Worm (Caenorhabditis elegans) whole organism, mixed stage, embryonic: ENCODE data around the gene T14G12.11.
A peak's percentile ranks its signal among the peaks of the same experiment; 100 is the strongest.

ENCODE experiments used
- M03D4.4 ChIP-seq: sonication (generic microtip); optimal IDR thresholded peaks from 2 replicates; lab custom pipeline; 2017; ENCODE audit warnings: mild to moderate bottlenecking, missing genetic modification characterization, missing compliant biosample characterization
- bed-3 ChIP-seq: fragments of 200-800 bp; sonication (Bioruptor generic); optimal IDR thresholded peaks from 3 replicates; lab custom pipeline; 2018; ENCODE audit warnings: mild to moderate bottlenecking, missing genetic modification characterization, moderate library complexity, missing compliant biosample characterization
- blmp-1 ChIP-seq: fragments of 150-350 bp; optimal IDR thresholded peaks from 2 replicates; lab custom pipeline; 2014; ENCODE audit warnings: missing biosample characterization, missing genetic modification characterization
- ceh-43 ChIP-seq: fragments of 200-800 bp; sonication (Bioruptor generic); optimal IDR thresholded peaks from 2 replicates; lab custom pipeline; 2018; ENCODE audit warnings: mild to moderate bottlenecking, missing genetic modification characterization, moderate library complexity, missing compliant biosample characterization
- ceh-83 ChIP-seq: fragments of 200-800 bp; sonication (Bioruptor generic); optimal IDR thresholded peaks from 2 replicates; lab custom pipeline; 2018; ENCODE audit warnings: mild to moderate bottlenecking, missing genetic modification characterization, missing compliant biosample characterization
- cnd-1 ChIP-seq: fragments of 200-800 bp; sonication (Bioruptor generic); optimal IDR thresholded peaks from 2 replicates; lab custom pipeline; 2018; ENCODE audit warnings: mild to moderate bottlenecking, missing genetic modification characterization, missing compliant biosample characterization
- drap-1 ChIP-seq: fragments of 200-800 bp; sonication (Bioruptor generic); optimal IDR thresholded peaks from 3 replicates; lab custom pipeline; 2018; ENCODE audit warnings: mild to moderate bottlenecking, missing genetic modification characterization, missing compliant biosample characterization
- elt-1 ChIP-seq: sonication (generic microtip); optimal IDR thresholded peaks from 2 replicates; lab custom pipeline; 2017; ENCODE audit warnings: missing genetic modification characterization, mild to moderate bottlenecking, missing compliant biosample characterization, antibody characterized with exemption, moderate library complexity, borderline replicate concordance; ENCODE audit not compliant: insufficient read depth
- elt-3 ChIP-seq: fragments of 150-350 bp; optimal IDR thresholded peaks from 2 replicates; lab custom pipeline; 2014; ENCODE audit warnings: missing biosample characterization, missing genetic modification characterization
- ham-2 ChIP-seq: fragments of 200-800 bp; sonication (Bioruptor generic); optimal IDR thresholded peaks from 2 replicates; lab custom pipeline; 2018; ENCODE audit warnings: mild to moderate bottlenecking, missing genetic modification characterization, missing compliant biosample characterization
- hlh-1 ChIP-seq: fragments of 150-350 bp; optimal IDR thresholded peaks from 2 replicates; lab custom pipeline; 2014; ENCODE audit warnings: missing biosample characterization, missing genetic modification reagents, missing genetic modification characterization
- lin-13 ChIP-seq: fragments of 150-350 bp; optimal IDR thresholded peaks from 2 replicates; lab custom pipeline; 2014; ENCODE audit warnings: missing biosample characterization, missing genetic modification characterization
- lin-32 ChIP-seq: fragments of 200-800 bp; sonication (Bioruptor generic); optimal IDR thresholded peaks from 2 replicates; lab custom pipeline; 2018; ENCODE audit warnings: mild to moderate bottlenecking, missing genetic modification characterization, missing compliant biosample characterization
- lsy-2 ChIP-seq: fragments of 150-350 bp; optimal IDR thresholded peaks from 2 replicates; lab custom pipeline; 2014; ENCODE audit warnings: missing biosample characterization, missing genetic modification characterization
- mab-5 ChIP-seq: fragments of 150-350 bp; optimal IDR thresholded peaks from 2 replicates; lab custom pipeline; 2014; ENCODE audit warnings: missing biosample characterization, missing genetic modification characterization
- mep-1 ChIP-seq: fragments of 150-350 bp; optimal IDR thresholded peaks from 2 replicates; lab custom pipeline; 2017; ENCODE audit warnings: missing biosample characterization, missing genetic modification reagents, missing genetic modification characterization, inconsistent platforms
- mls-2 ChIP-seq: sonication (generic microtip); optimal IDR thresholded peaks from 2 replicates; lab custom pipeline; 2016; ENCODE audit warnings: mild to moderate bottlenecking, missing genetic modification characterization, moderate library complexity, missing compliant biosample characterization
- nhr-2 ChIP-seq: fragments of 150-350 bp; optimal IDR thresholded peaks from 2 replicates; lab custom pipeline; 2014; ENCODE audit warnings: missing biosample characterization, missing genetic modification characterization
- nhr-237 ChIP-seq: fragments of 150-350 bp; optimal IDR thresholded peaks from 2 replicates; lab custom pipeline; 2014; ENCODE audit warnings: missing biosample characterization, missing genetic modification characterization
- nhr-28 ChIP-seq: fragments of 150-350 bp; optimal IDR thresholded peaks from 2 replicates; lab custom pipeline; 2014; ENCODE audit warnings: missing biosample characterization, missing genetic modification characterization
- nhr-76 ChIP-seq: sonication (generic microtip); optimal IDR thresholded peaks from 2 replicates; lab custom pipeline; 2017; ENCODE audit warnings: missing biosample characterization, missing genetic modification characterization
- pha-4 ChIP-seq: fragments of 150-350 bp; optimal IDR thresholded peaks from 2 replicates; lab custom pipeline; 2018; ENCODE audit warnings: missing biosample characterization, missing genetic modification reagents, missing genetic modification characterization
- sem-2 ChIP-seq: fragments of 200-800 bp; sonication (Bioruptor generic); optimal IDR thresholded peaks from 2 replicates; lab custom pipeline; 2018; ENCODE audit warnings: mild to moderate bottlenecking, missing genetic modification characterization, missing compliant biosample characterization
- snpc-4 ChIP-seq: fragments of 150-350 bp; optimal IDR thresholded peaks from 2 replicates; lab custom pipeline; 2014; ENCODE audit warnings: missing biosample characterization, missing genetic modification characterization
- sptf-1 ChIP-seq: sonication (generic microtip); optimal IDR thresholded peaks from 2 replicates; lab custom pipeline; 2017; ENCODE audit warnings: mild to moderate bottlenecking, missing genetic modification characterization, moderate library complexity, missing compliant biosample characterization
- tbx-8 ChIP-seq: fragments of 200-800 bp; sonication (Bioruptor generic); optimal IDR thresholded peaks from 2 replicates; lab custom pipeline; 2018; ENCODE audit warnings: mild to moderate bottlenecking, missing genetic modification characterization, moderate library complexity, missing compliant biosample characterization
- unc-120 ChIP-seq: sonication (generic microtip); optimal IDR thresholded peaks from 2 replicates; lab custom pipeline; 2017; ENCODE audit warnings: missing genetic modification characterization, missing compliant biosample characterization; ENCODE audit not compliant: poor library complexity, severe bottlenecking
- unc-62 ChIP-seq: fragments of 150-350 bp; optimal IDR thresholded peaks from 2 replicates; lab custom pipeline; 2014; ENCODE audit warnings: missing biosample characterization, missing genetic modification reagents, missing genetic modification characterization
- zip-8 ChIP-seq: fragments of 150-350 bp; optimal IDR thresholded peaks from 2 replicates; lab custom pipeline; 2014; ENCODE audit warnings: missing biosample characterization, missing genetic modification characterization
- ztf-11 ChIP-seq: fragments of 150-350 bp; optimal IDR thresholded peaks from 2 replicates; lab custom pipeline; 2014; ENCODE audit warnings: missing biosample characterization, missing genetic modification characterization

T14G12.11 gene

DNA sequence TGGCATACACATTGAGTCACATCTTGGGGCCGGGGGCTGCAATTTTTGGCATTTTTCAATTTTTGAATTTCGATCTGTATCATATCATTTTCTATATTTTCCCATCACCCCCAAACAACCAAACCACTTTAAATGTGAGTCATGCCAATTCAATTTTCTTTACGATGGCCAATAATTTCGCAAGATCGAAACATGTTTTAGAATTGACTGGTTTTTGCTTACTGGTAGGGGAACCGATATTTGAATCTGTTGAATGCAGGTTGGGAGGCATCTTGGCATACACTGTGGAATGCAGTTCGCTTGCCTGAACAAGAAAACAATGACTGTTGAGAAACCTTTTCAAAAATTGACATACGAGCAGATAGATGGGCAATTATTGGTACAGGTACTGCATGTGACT lies 28.8 kb upstream of the T14G12.11 start:
- TF ChIP-seq elt-3 (no peak), cnd-1 (tag; lab: Kevin White, UChicago) (no peak), hlh-1 (no peak), snpc-4 (no peak), nhr-28 (tag; lab: Kevin White, UChicago) (no peak), lin-32 (GFP tag; lab: Kevin White, UChicago) (no peak), sem-2 (GFP tag; lab: Kevin White, UChicago) (no peak), nhr-237 (tag; lab: Kevin White, UChicago) (no peak), ceh-83 (GFP tag; lab: Kevin White, UChicago) (no peak), mab-5 (tag; lab: Kevin White, UChicago) (no peak), unc-62 (GFP tag; lab: Kevin White, UChicago) (no peak), zip-8 (tag; lab: Kevin White, UChicago) (no peak), mep-1 (no peak), drap-1 (GFP tag; lab: Kevin White, UChicago) (no peak), lin-13 (tag; lab: Kevin White, UChicago) (no peak)

DNA sequence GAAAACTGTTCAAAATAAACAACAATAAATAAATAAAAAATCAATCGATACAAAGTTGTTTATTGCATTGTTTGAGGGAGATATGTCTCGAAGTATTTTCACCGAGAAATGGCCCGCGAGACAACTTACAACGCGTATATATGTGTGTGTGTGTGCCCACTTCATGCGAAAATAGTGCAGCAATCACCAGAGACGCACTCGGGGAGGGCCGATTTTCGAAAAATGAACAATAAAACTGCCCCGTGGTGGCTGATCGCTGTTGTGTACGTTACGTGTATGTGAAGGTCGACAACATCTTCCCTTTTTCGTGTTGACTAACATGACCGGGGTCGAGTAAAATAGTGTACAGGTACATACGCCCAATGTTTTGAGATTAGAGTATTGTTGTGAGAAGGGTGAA lies 26.1 kb upstream of the T14G12.11 start:
- TF ChIP-seq sptf-1 (tag; lab: Kevin White, UChicago) (no peak), ztf-11 (tag; lab: Kevin White, UChicago) (no peak), nhr-237 (tag; lab: Kevin White, UChicago) (peak; percentile 13), nhr-76 (tag; lab: Kevin White, UChicago) (no peak), lsy-2 (tag; lab: Kevin White, UChicago) (no peak), cnd-1 (tag; lab: Kevin White, UChicago) (no peak)

DNA sequence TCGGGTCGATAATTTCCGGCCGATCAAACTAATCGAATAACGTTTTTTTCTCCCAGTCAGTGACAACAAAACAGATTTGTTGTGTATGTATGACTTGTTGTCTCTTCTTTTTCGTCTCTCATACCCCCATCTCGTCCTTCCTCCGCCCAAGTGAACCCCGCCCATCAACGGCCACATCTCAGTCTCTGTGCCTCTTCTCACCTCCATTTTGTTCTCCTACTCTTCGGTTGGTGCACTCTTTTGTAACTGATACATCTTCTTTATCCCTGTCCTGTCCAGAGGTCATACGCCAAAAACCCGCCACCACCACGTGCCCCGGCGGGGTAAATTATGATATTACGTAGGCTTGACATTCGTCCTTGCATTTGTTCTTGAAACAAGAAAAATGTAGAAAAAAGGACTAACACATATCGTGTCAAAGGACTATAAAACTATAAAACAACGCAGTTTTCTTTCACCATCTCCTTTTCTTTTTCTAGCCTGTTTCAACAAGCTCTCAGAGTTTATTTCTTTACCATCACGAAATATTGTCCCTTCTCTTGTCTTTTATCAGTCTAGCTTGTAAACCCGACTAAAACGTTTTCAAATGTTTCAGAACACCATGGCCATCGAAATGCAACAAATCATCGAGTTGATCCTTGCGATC lies 25.2 kb upstream of the T14G12.11 start, which contains the start of gene pmpl-1:
pmpl-1 (plus strand) TSS at position 596 of the 646 bp plus-strand sequence.
- peak; percentile 8 for TF ChIP-seq hlh-1
- TF ChIP-seq nhr-28 (tag; lab: Kevin White, UChicago) = no peak
- no peak for TF ChIP-seq lsy-2 (tag; lab: Kevin White, UChicago)
- TF ChIP-seq pha-4 (tag; lab: Kevin White, UChicago) = no peak
- TF ChIP-seq nhr-2 = peak; percentile 60
- no peak for TF ChIP-seq M03D4.4 (tag; lab: Kevin White, UChicago)
- no peak for TF ChIP-seq lin-32 (GFP tag; lab: Kevin White, UChicago)
- TF ChIP-seq tbx-8 = no peak
- TF ChIP-seq sptf-1 (tag; lab: Kevin White, UChicago) = peak; percentile 41
- no peak for TF ChIP-seq nhr-76 (tag; lab: Kevin White, UChicago)
- no peak for TF ChIP-seq mls-2 (tag; lab: Kevin White, UChicago)
- TF ChIP-seq ztf-11 (tag; lab: Kevin White, UChicago) = no peak
- no peak for TF ChIP-seq ceh-43 (GFP tag; lab: Kevin White, UChicago)
- no peak for TF ChIP-seq snpc-4
- peak; percentile 69 for TF ChIP-seq unc-62 (GFP tag; lab: Kevin White, UChicago)
- TF ChIP-seq mep-1 = no peak
- TF ChIP-seq lin-13 (tag; lab: Kevin White, UChicago) = no peak
- no peak for TF ChIP-seq blmp-1
- TF ChIP-seq bed-3 = no peak
- peak; percentile 49 for TF ChIP-seq unc-120 (tag; lab: Kevin White, UChicago)
- peak; percentile 1 for TF ChIP-seq ham-2
- no peak for TF ChIP-seq sem-2 (GFP tag; lab: Kevin White, UChicago)
- TF ChIP-seq zip-8 (tag; lab: Kevin White, UChicago) = no peak

DNA sequence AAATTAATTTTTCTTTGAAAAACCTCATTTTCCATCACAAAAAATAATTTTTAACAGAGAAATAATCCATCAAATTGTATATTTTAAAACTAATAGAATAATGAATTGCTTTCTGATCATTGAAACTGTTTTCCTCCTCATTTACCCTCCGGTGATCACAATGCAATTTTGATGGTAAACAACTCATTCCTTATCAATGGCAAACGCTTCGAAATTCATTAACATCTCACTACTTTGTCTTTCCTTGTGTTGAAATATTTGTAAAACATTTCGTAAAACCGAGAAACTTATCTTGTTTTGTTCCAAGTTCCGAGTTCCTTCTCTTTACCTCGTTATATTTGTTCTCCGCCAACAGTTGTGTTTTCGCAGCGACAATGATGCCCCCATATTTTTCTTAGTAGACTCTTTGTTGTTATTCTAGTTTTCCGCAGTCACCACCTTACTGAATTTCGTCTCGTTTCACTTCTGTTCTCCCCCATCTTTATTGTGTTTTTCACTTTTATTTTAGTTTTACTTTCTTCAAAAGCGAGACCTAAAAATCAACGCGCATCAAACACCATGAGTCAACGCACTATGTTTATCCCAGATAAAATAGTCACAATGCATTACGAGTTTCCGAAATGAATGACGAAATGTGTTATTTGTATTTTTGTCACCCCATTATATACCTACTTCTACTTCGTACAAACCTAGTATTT lies 22.9 kb upstream of the T14G12.11 start:
- TF ChIP-seq hlh-1 (peak; percentile 4), blmp-1 (no peak)
- TF ChIP-seq, all 35 proteins: peak for 1

DNA sequence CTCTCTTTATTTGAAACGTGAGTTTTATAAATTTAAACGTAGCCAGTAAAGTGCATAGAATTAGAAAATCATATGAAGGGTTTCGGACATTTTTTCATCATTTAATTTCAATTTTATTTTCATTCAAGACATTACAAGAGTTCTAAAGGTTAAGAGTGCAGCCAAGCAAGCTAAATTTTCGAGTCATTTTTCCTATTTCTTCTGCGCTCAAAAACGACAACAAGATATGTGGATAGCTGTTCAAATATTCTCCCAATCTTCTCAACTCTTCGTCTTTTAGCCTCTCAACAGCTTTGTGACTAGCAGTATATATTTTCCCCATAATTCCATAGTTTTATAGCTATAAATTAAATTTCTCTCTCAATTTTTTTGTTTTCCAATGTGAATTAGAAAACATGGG lies 21.3 kb upstream of the T14G12.11 start:
- no peak for TF ChIP-seq nhr-28 (tag; lab: Kevin White, UChicago)
- no peak for TF ChIP-seq lsy-2 (tag; lab: Kevin White, UChicago)
- no peak for TF ChIP-seq mep-1
- no peak for TF ChIP-seq snpc-4
- TF ChIP-seq nhr-76 (tag; lab: Kevin White, UChicago) = no peak
- TF ChIP-seq sptf-1 (tag; lab: Kevin White, UChicago) = no peak
- TF ChIP-seq M03D4.4 (tag; lab: Kevin White, UChicago) = no peak
- no peak for TF ChIP-seq elt-1 (tag; lab: Kevin White, UChicago)
- no peak for TF ChIP-seq mab-5 (tag; lab: Kevin White, UChicago)
- TF ChIP-seq tbx-8 = no peak
